Worm (Caenorhabditis elegans) whole organism, L1 larva: ENCODE data around the gene C13B4.1.

Experiments used
- C04F5.9 ChIP-seq: sonication (generic microtip); optimal IDR thresholded peaks from 2 replicates; lab custom pipeline; 2016; ENCODE audit warnings: missing genetic modification characterization, missing compliant biosample characterization
- C34B4.2 ChIP-seq: sonication (generic microtip); optimal IDR thresholded peaks from 2 replicates; lab custom pipeline; 2017; ENCODE audit warnings: mild to moderate bottlenecking, missing genetic modification characterization, missing compliant biosample characterization
- F16B12.6 ChIP-seq: fragments of 150-350 bp; optimal IDR thresholded peaks from 2 replicates; lab custom pipeline; 2014; ENCODE audit warnings: missing biosample characterization, missing genetic modification characterization
- aly-2 ChIP-seq: fragments of 150-350 bp; optimal IDR thresholded peaks from 2 replicates; lab custom pipeline; 2014; ENCODE audit warnings: missing biosample characterization, missing genetic modification characterization
- blmp-1 ChIP-seq: fragments of 150-350 bp; optimal IDR thresholded peaks from 2 replicates; lab custom pipeline; 2014; ENCODE audit warnings: missing biosample characterization, missing genetic modification characterization
- ceh-88 ChIP-seq: fragments of 200-800 bp; sonication (Bioruptor generic); IDR thresholded peaks from 2 replicates; pipeline ENCODE4 v1.3.6; 2022; ENCODE audit warnings: missing genetic modification characterization, missing compliant biosample characterization
- ces-1 ChIP-seq: fragments of 150-350 bp; optimal IDR thresholded peaks from 2 replicates; lab custom pipeline; 2014; ENCODE audit warnings: missing biosample characterization, missing genetic modification reagents, missing genetic modification characterization
- dsc-1 ChIP-seq: sonication (generic microtip); optimal IDR thresholded peaks from 2 replicates; lab custom pipeline; 2016; ENCODE audit warnings: mild to moderate bottlenecking, missing genetic modification characterization, missing compliant biosample characterization
- efl-1 ChIP-seq, 4 experiments: fragments of 150-350 bp; optimal IDR thresholded peaks in 3 of 4; peaks in 1 of 4; 1 replicate in 1 of 4; 2 replicates in 3 of 4; lab custom pipeline; 2014; ENCODE audit warnings: missing biosample characterization in 2 of 4, missing genetic modification characterization in 2 of 4, missing genetic modification reagents in 2 of 4
- egl-13 ChIP-seq: sonication (generic microtip); optimal IDR thresholded peaks from 2 replicates; lab custom pipeline; 2016; ENCODE audit warnings: missing genotype, missing genetic modification reagents, missing genetic modification characterization, missing compliant biosample characterization
- elt-3 ChIP-seq, 6 experiments: fragments of 150-350 bp in 1 of 6; sonication (generic microtip); optimal IDR thresholded peaks; 2 replicates each; lab custom pipeline; 2017 to 2018; ENCODE audit warnings: missing biosample characterization in 6 of 6, missing genetic modification characterization in 6 of 6, inconsistent platforms in 1 of 6
- fkh-10 ChIP-seq: sonication (generic microtip); optimal IDR thresholded peaks from 2 replicates; lab custom pipeline; 2017; ENCODE audit warnings: missing biosample characterization, missing genetic modification reagents, missing genetic modification characterization
- fkh-4 ChIP-seq: sonication (generic microtip); optimal IDR thresholded peaks from 2 replicates; lab custom pipeline; 2016; ENCODE audit warnings: missing compliant biosample characterization, missing genetic modification characterization, borderline replicate concordance
- grh-1 ChIP-seq: fragments of 200-800 bp; sonication (Bioruptor generic); IDR thresholded peaks from 2 replicates; pipeline ENCODE4 v1.3.6; 2022; ENCODE audit warnings: missing genetic modification reagents, missing genetic modification characterization, missing compliant biosample characterization
- hlh-4 ChIP-seq: sonication (generic microtip); optimal IDR thresholded peaks from 2 replicates; lab custom pipeline; 2016; ENCODE audit warnings: mild to moderate bottlenecking, missing genetic modification characterization, missing compliant biosample characterization
- hpl-2 ChIP-seq: fragments of 150-350 bp; optimal IDR thresholded peaks from 2 replicates; lab custom pipeline; 2014; ENCODE audit warnings: missing biosample characterization, missing genetic modification reagents, missing genetic modification characterization
- irx-1 ChIP-seq: sonication (generic microtip); optimal IDR thresholded peaks from 2 replicates; lab custom pipeline; 2016; ENCODE audit warnings: missing genetic modification characterization, missing compliant biosample characterization
- isw-1 ChIP-seq: fragments of 200-800 bp; sonication (Bioruptor generic); IDR thresholded peaks from 2 replicates; pipeline ENCODE4 v1.3.6; 2022; ENCODE audit warnings: missing genetic modification characterization, missing compliant biosample characterization
- lin-35 ChIP-seq, 2 experiments: fragments of 150-350 bp; optimal IDR thresholded peaks; 2 replicates each; lab custom pipeline; 2014; ENCODE audit warnings: missing biosample characterization in 2 of 2, missing genetic modification characterization in 2 of 2, missing genetic modification reagents in 2 of 2
- lin-39 ChIP-seq: fragments of 150-350 bp; optimal IDR thresholded peaks from 2 replicates; lab custom pipeline; 2014; ENCODE audit warnings: missing biosample characterization, missing genetic modification reagents, missing genetic modification characterization
- nhr-12 ChIP-seq: sonication (generic microtip); optimal IDR thresholded peaks from 2 replicates; lab custom pipeline; 2017; ENCODE audit warnings: missing biosample characterization, missing genetic modification characterization
- nhr-20 ChIP-seq: sonication (generic microtip); optimal IDR thresholded peaks from 2 replicates; lab custom pipeline; 2016; ENCODE audit warnings: mild to moderate bottlenecking, missing genetic modification characterization, missing compliant biosample characterization
- nhr-47 ChIP-seq: sonication (generic microtip); optimal IDR thresholded peaks from 2 replicates; lab custom pipeline; 2016; ENCODE audit warnings: mild to moderate bottlenecking, missing genetic modification characterization, moderate library complexity, missing compliant biosample characterization
- nhr-76 ChIP-seq: sonication (generic microtip); optimal IDR thresholded peaks from 2 replicates; lab custom pipeline; 2017; ENCODE audit warnings: missing biosample characterization, missing genetic modification characterization
- nhr-77 ChIP-seq: fragments of 150-350 bp; optimal IDR thresholded peaks from 2 replicates; lab custom pipeline; 2014; ENCODE audit warnings: missing biosample characterization, missing genetic modification characterization
- nhr-85 ChIP-seq: sonication (generic microtip); peaks from one replicate; lab custom pipeline; 2016; ENCODE audit warnings: missing genetic modification characterization, inconsistent platforms, missing compliant biosample characterization
- nhr-90 ChIP-seq: sonication (generic microtip); optimal IDR thresholded peaks from 2 replicates; lab custom pipeline; 2016; ENCODE audit warnings: mild to moderate bottlenecking, missing genetic modification characterization, missing compliant biosample characterization; ENCODE audit not compliant: poor library complexity
- pag-3 ChIP-seq: sonication (generic microtip); optimal IDR thresholded peaks from 2 replicates; lab custom pipeline; 2017; ENCODE audit warnings: missing genetic modification characterization, mild to moderate bottlenecking, missing compliant biosample characterization, antibody characterized with exemption, borderline replicate concordance; ENCODE audit not compliant: insufficient read depth
- pax-3 ChIP-seq: fragments of 200-800 bp; sonication (Bioruptor generic); optimal IDR thresholded peaks from 2 replicates; lab custom pipeline; 2018; ENCODE audit warnings: mild to moderate bottlenecking, missing genetic modification characterization, moderate library complexity, missing compliant biosample characterization
- rnt-1 ChIP-seq: sonication (generic microtip); optimal IDR thresholded peaks from 2 replicates; lab custom pipeline; 2016; ENCODE audit warnings: mild to moderate bottlenecking, missing genetic modification characterization, moderate library complexity, missing compliant biosample characterization
- snpc-4 ChIP-seq: fragments of 150-350 bp; optimal IDR thresholded peaks from 2 replicates; lab custom pipeline; 2014; ENCODE audit warnings: missing biosample characterization, missing genetic modification characterization
- snu-23 ChIP-seq: sonication (generic microtip); optimal IDR thresholded peaks from 2 replicates; lab custom pipeline; 2016; ENCODE audit warnings: missing genetic modification characterization, missing compliant biosample characterization
- sup-37 ChIP-seq: fragments of 200-800 bp; sonication (Bioruptor generic); optimal IDR thresholded peaks from 2 replicates; lab custom pipeline; 2018; ENCODE audit warnings: mild to moderate bottlenecking, missing genetic modification characterization, missing compliant biosample characterization
- swsn-7 ChIP-seq: sonication (generic microtip); optimal IDR thresholded peaks from 2 replicates; lab custom pipeline; 2016; ENCODE audit warnings: missing genetic modification characterization, missing compliant biosample characterization
- tbx-2 ChIP-seq: sonication (generic microtip); optimal IDR thresholded peaks from 2 replicates; lab custom pipeline; 2016; ENCODE audit warnings: missing genetic modification characterization, missing compliant biosample characterization
- tlp-1 ChIP-seq: fragments of 150-350 bp; optimal IDR thresholded peaks from 2 replicates; lab custom pipeline; 2014; ENCODE audit warnings: missing biosample characterization, missing genetic modification characterization
- unc-30 ChIP-seq: sonication (generic microtip); optimal IDR thresholded peaks from 2 replicates; lab custom pipeline; 2017; ENCODE audit warnings: missing biosample characterization, missing genetic modification characterization
- unc-86 ChIP-seq: sonication (generic microtip); optimal IDR thresholded peaks from 2 replicates; lab custom pipeline; 2016; ENCODE audit warnings: missing genetic modification characterization, missing compliant biosample characterization
- xbp-1 ChIP-seq: sonication (generic microtip); optimal IDR thresholded peaks from 2 replicates; lab custom pipeline; 2016; ENCODE audit warnings: missing genetic modification characterization, missing compliant biosample characterization
- zag-1 ChIP-seq: fragments of 150-350 bp; optimal IDR thresholded peaks from 2 replicates; lab custom pipeline; 2014; ENCODE audit warnings: missing biosample characterization, missing genetic modification characterization
- zip-4 ChIP-seq: fragments of 200-800 bp; sonication (Bioruptor generic); optimal IDR thresholded peaks from 2 replicates; lab custom pipeline; 2018; ENCODE audit warnings: mild to moderate bottlenecking, missing genetic modification characterization, moderate library complexity, missing compliant biosample characterization
- ztf-4 ChIP-seq: fragments of 150-350 bp; optimal IDR thresholded peaks from 2 replicates; lab custom pipeline; 2014; ENCODE audit warnings: missing biosample characterization, missing genetic modification characterization

C13B4.1 gene

DNA sequence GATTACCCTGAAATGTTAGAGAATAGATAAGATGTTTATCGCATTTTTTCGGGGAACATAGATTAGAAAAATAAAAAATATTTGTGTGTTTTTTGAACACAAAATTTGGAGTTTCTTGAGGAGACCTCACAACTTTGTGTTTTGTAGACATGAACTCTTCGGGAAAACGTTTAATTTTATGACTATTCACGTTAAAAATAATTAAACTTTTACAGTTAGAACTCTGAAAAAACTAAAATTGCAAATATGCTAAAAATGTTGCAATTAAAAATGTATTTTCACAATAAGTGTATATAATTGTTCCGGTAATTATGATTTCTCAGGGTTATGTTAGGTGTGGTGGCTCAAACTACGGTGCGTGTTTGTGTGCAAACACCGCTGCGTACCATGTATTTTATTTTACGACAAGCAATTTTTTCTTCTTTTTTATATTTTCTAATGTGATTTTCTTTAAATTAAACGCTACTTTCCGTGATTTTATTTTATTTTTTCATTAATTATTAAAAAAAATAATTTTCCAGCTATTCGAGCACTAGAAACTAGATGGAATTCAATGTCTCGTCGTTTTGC lies 48.9 kb upstream of the C13B4.1 start, which contains the start of the genes F57C2.5 and spat-1 (continued):
- TF ChIP-seq snu-23 (GFP tag; lab: Kevin White, UChicago) (peak; percentile 88), C34B4.2 (tag; lab: Kevin White, UChicago) (no peak), hlh-4 (tag; lab: Kevin White, UChicago) (no peak), nhr-76 (tag; lab: Kevin White, UChicago) (no peak), nhr-90 (peak; percentile 62), irx-1 (tag; lab: Kevin White, UChicago) (peak; percentile 32), elt-3 (tag; optimal IDR thresholded peaks at IDR 0.05; lab: Kevin White, UChicago) (peak in 1 of 6 experiments; percentile 38), nhr-85 (tag; lab: Kevin White, UChicago) (peak; percentile 81), nhr-47 (tag; lab: Kevin White, UChicago) (peak; percentile 75), nhr-20 (tag; lab: Kevin White, UChicago) (peak; percentile 81), fkh-4 (tag; lab: Kevin White, UChicago) (peak; percentile 59), tbx-2 (tag; lab: Kevin White, UChicago) (peak; percentile 71), pax-3 (tag; lab: Kevin White, UChicago) (peak; percentile 87), swsn-7 (tag; lab: Kevin White, UChicago) (peak; percentile 62), snpc-4 (tag; lab: Kevin White, UChicago) (peak; percentile 51), unc-30 (no peak), C04F5.9 (tag; lab: Kevin White, UChicago) (peak; percentile 54), F16B12.6 (tag; lab: Kevin White, UChicago) (peak; percentile 84), zip-4 (GFP tag; lab: Kevin White, UChicago) (no peak), grh-1 (GFP tag; lab: Robert Waterston, UW) (no peak), ztf-4 (tag; lab: Kevin White, UChicago) (no peak), lin-35 (GFP tag; optimal IDR thresholded peaks at IDR 0.05; lab: Kevin White, UChicago) (peak; percentile 60 to 79), nhr-77 (tag; lab: Kevin White, UChicago) (peak; percentile 94), zag-1 (tag; lab: Kevin White, UChicago) (no peak), unc-86 (peak; percentile 40), rnt-1 (no peak), ces-1 (GFP tag; lab: Kevin White, UChicago) (no peak), efl-1 (optimal IDR thresholded peaks at IDR 0.05; lab: Kevin White, UChicago) (peak; percentile 73), efl-1 (GFP tag; optimal IDR thresholded peaks at IDR 0.05 in 1 of 2; lab: Kevin White, UChicago) (peak; percentile 57 to 93), hpl-2 (no peak), egl-13 (peak; percentile 24), tlp-1 (tag; lab: Kevin White, UChicago) (no peak), nhr-12 (no peak), fkh-10 (no peak), xbp-1 (peak; percentile 65), dsc-1 (tag; lab: Kevin White, UChicago) (peak; percentile 67), aly-2 (peak; percentile 46), lin-39 (tag; lab: Kevin White, UChicago) (no peak), pag-3 (tag; lab: Kevin White, UChicago) (no peak), blmp-1 (tag; lab: Kevin White, UChicago) (peak; percentile 49), sup-37 (no peak), ceh-88 (GFP tag; lab: Robert Waterston, UW) (peak; percentile 71; the same call in 1 of the 2 replicates), isw-1 (GFP tag; lab: Robert Waterston, UW) (peak; percentile 66)

ce11 chrII:14527104-14527503 lies 47.7 kb upstream of the C13B4.1 start:
- no peak for TF ChIP-seq efl-1 (optimal IDR thresholded peaks at IDR 0.05; lab: Kevin White, UChicago)
- peak in 1 of 2 experiments; percentile 57 for TF ChIP-seq efl-1 (GFP tag; optimal IDR thresholded peaks at IDR 0.05 in 1 of 2; lab: Kevin White, UChicago)
- TF ChIP-seq irx-1 (tag; lab: Kevin White, UChicago), result no peak
- TF ChIP-seq, all 84 proteins: peak for 1
